Fruit fly (Drosophila melanogaster): ENCODE data around the gene Ssb-c31a.
A peak's percentile ranks its signal among the peaks of the same experiment; 100 is the strongest.

Gene Ssb-c31a

DNA sequence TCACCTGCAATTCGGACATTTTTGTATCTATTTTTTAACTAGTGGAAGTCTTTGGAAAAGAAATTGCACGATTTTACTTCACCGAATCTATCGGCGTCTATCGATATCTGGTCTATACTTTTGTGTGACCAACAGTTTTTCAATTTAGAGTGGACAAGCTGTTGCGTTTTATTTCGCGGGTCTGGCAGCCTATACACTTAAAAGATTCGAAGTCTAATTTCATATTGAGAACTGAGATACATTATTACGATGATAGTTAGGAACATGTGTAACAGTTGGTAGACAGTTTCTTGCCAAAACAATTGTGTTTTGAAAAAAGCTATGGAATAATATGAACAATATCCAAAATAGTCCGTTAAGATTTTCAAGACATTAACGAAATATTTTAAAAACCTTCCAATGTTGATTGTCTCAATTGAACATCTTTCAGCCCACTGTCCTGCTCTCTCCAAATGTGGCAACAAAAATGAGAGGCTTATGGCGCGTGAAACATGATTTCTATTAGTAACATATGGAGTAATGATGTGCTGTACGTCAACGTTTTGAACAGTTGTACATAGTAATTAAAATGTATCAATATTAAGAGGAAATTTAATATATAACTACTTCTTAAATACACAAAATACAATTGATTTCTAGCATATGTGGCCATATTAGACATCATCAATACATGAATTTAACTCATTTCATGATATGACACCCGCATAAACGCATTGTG is 48.7 kb upstream of the Ssb-c31a start, which contains the start of gene Acbp1:
Gene Acbp1 (minus strand): TSS at position 146 of the 718 bp plus-strand sequence.
- peak; percentile 82 for TF ChIP-seq CG7357 (GFP tag; IDR thresholded peaks at IDR 0.05)
- no peak for TF ChIP-seq tll (GFP tag; optimal IDR thresholded peaks at IDR 0.05)
- peak; percentile 96 for TF ChIP-seq Vsx1 (GFP tag; optimal IDR thresholded peaks at IDR 0.05)
- TF ChIP-seq Stat92E (GFP tag; optimal IDR thresholded peaks at IDR 0.05) = peak in 1 of 3 experiments; percentile 97
- peak; percentile 93 for TF ChIP-seq NC2β (GFP tag; optimal IDR thresholded peaks at IDR 0.05)
- no peak for TF ChIP-seq hkb (optimal IDR thresholded peaks at IDR 0.05)
- peak; percentile 96 for TF ChIP-seq hkb (GFP tag; IDR thresholded peaks at IDR 0.05)
- peak; percentile 94 for TF ChIP-seq CG18476 (GFP tag; optimal IDR thresholded peaks at IDR 0.05)
- peak; percentile 61 for TF ChIP-seq Dp (GFP tag; optimal IDR thresholded peaks at IDR 0.05)
- peak; percentile 92 for TF ChIP-seq fd96Cb (tag; optimal IDR thresholded peaks at IDR 0.05)
- peak; percentile 99 for TF ChIP-seq CG12219 (GFP tag; optimal IDR thresholded peaks at IDR 0.05)
- TF ChIP-seq org-1 (GFP tag; optimal IDR thresholded peaks at IDR 0.05) = peak; percentile 97
- TF ChIP-seq Fer3 (tag; optimal IDR thresholded peaks at IDR 0.05) = peak; percentile 97
- peak; percentile 98 for TF ChIP-seq CrebB (tag; optimal IDR thresholded peaks at IDR 0.05)
- TF ChIP-seq phol (tag; optimal IDR thresholded peaks at IDR 0.05) = peak; percentile 96
- peak; percentile 91 for TF ChIP-seq Dad (GFP tag; optimal IDR thresholded peaks at IDR 0.05)
- peak; percentile 95 for TF ChIP-seq trem (tag; optimal IDR thresholded peaks at IDR 0.05)
- TF ChIP-seq Fer2 (tag; optimal IDR thresholded peaks at IDR 0.05) = peak; percentile 93
- peak; percentile 92 for TF ChIP-seq exex (tag; optimal IDR thresholded peaks at IDR 0.05)
- TF ChIP-seq Dip3 (GFP tag; optimal IDR thresholded peaks at IDR 0.05) = peak; percentile 95
- peak; percentile 93 for TF ChIP-seq CG31365 (tag; optimal IDR thresholded peaks at IDR 0.05)
- peak; percentile 99 for TF ChIP-seq CG6854 (GFP tag; optimal IDR thresholded peaks at IDR 0.05)
- peak; percentile 84 for TF ChIP-seq gfzf (GFP tag; optimal IDR thresholded peaks at IDR 0.05)
- peak; percentile 93 for TF ChIP-seq CG5180 (GFP tag; optimal IDR thresholded peaks at IDR 0.05)
- TF ChIP-seq CG32772 (GFP tag; IDR thresholded peaks at IDR 0.05) = peak; percentile 90
- TF ChIP-seq CG10274 (GFP tag; optimal IDR thresholded peaks at IDR 0.05) = peak; percentile 83
- peak; percentile 89 for TF ChIP-seq CG9797 (GFP tag; optimal IDR thresholded peaks at IDR 0.05)
- peak; percentile 97 for TF ChIP-seq Spps (tag; optimal IDR thresholded peaks at IDR 0.05)
- TF ChIP-seq CG16815 (GFP tag; optimal IDR thresholded peaks at IDR 0.05) = peak; percentile 86
- peak; percentile 93 for TF ChIP-seq CG14014 (GFP tag; IDR thresholded peaks at IDR 0.05)
- TF ChIP-seq CG11398 (GFP tag; optimal IDR thresholded peaks at IDR 0.05) = peak; percentile 89
- peak; percentile 92 for TF ChIP-seq CG10654 (GFP tag; optimal IDR thresholded peaks at IDR 0.05)
- peak; percentile 99 for TF ChIP-seq unpg (GFP tag; optimal IDR thresholded peaks at IDR 0.05)
- TF ChIP-seq rib (GFP tag; IDR thresholded peaks at IDR 0.05) = peak; percentile 84
- TF ChIP-seq gsb-n (tag; optimal IDR thresholded peaks at IDR 0.05) = peak; percentile 98
- TF ChIP-seq NFAT (GFP tag; IDR thresholded peaks at IDR 0.05) = peak; percentile 88
- TF ChIP-seq zf30C (GFP tag; optimal IDR thresholded peaks at IDR 0.05) = peak; percentile 99
- peak; percentile 75 for TF ChIP-seq CG17802 (tag; optimal IDR thresholded peaks at IDR 0.05)
- TF ChIP-seq CG12236 (GFP tag; optimal IDR thresholded peaks at IDR 0.05) = peak; percentile 89
- peak; percentile 99 for TF ChIP-seq CG2712 (tag; optimal IDR thresholded peaks at IDR 0.05)
- TF ChIP-seq Lim3 (GFP tag; IDR thresholded peaks at IDR 0.05) = peak; percentile 69
- TF ChIP-seq nmo (GFP tag; optimal IDR thresholded peaks at IDR 0.05) = peak; percentile 96
- peak; percentile 95 for TF ChIP-seq CG33213 (GFP tag; optimal IDR thresholded peaks at IDR 0.05)
- peak; percentile 86 for TF ChIP-seq CG6175 (GFP tag; IDR thresholded peaks at IDR 0.05)
- no peak for TF ChIP-seq Gsc (GFP tag; IDR thresholded peaks at IDR 0.05)
- peak; percentile 80 for TF ChIP-seq CG4404 (GFP tag; IDR thresholded peaks at IDR 0.05)
- peak; percentile 94 for TF ChIP-seq CG10431 (GFP tag; optimal IDR thresholded peaks at IDR 0.05)
- TF ChIP-seq CG9727 (GFP tag; optimal IDR thresholded peaks at IDR 0.05) = peak; percentile 98
- peak; percentile 83 for TF ChIP-seq kay (GFP tag; optimal IDR thresholded peaks at IDR 0.05)

Data from whole organism, embryonic.